Fruit fly (Drosophila melanogaster) S2 (cell line): ENCODE measurements around the gene Dip-B.

Experiments
- CG8478 ChIP-seq: fragments of >200 bp; optimal IDR thresholded peaks from 2 replicates; lab custom pipeline; 2018
- CTCF ChIP-seq, 2 experiments: fragments of >200 bp; optimal IDR thresholded peaks; 2 replicates each; lab custom pipeline; 2018

DNA sequence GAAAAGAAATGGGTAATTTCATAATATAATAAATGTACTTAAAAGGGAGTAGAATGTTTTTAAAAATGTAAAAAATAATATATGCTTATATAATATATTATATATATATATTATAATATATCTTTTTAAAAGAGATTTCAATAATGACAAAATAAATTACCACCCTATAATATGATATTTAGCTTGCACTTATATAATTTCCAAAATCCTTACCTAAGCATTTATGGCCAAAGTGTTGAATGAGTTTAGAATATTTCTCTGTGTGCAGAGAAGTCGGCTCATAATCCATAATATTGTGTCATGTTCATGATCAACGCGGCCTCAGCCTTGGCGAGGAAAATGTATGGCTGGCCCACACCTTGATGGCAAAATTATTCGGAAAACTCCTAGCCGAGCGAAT is 6.1 kb downstream of the Dip-B start:
- TF ChIP-seq CTCF (optimal IDR thresholded peaks at IDR 0.05; lab: Kevin White, UChicago): no peak
- no peak for TF ChIP-seq CG8478 (lab: Kevin White, UChicago)
